Worm (Caenorhabditis elegans): Measurements from ENCODE around the gene C25G4.2.

DNA sequence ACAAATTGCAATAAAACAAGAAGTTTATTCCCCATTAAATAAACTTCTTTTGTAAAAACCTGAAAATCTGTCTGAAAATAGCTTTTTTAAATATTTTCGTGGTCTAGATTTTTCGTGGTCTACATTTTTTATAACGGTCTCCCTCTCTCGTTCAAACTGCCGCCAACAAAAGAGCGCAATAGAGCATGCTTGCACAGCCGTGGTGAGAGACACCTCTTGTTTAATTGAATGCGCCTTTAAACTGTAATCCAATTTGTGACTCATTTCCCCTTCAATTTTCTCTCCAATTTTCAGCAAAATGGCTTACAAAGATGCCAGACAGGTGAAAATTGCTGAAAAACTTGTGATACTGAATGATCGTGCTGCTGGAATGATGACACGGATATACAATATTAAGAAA lies 39.7 kb downstream of the C25G4.2 start, which contains the start of gene gex-3:
- TF ChIP-seq hnd-1 (tag; optimal IDR thresholded peaks at IDR 0.05): no peak
- no peak for TF ChIP-seq ama-1 (optimal IDR thresholded peaks at IDR 0.05)
- no peak for TF ChIP-seq ceh-13 (GFP tag; optimal IDR thresholded peaks at IDR 0.05)
- no peak for TF ChIP-seq ceh-36 (tag; optimal IDR thresholded peaks at IDR 0.05)
- TF ChIP-seq pes-1 (GFP tag; IDR thresholded peaks at IDR 0.05): no peak
- no peak for TF ChIP-seq hmbx-1 (tag; optimal IDR thresholded peaks at IDR 0.05)
- peak; percentile 52 for TF ChIP-seq F13C5.2 (tag; optimal IDR thresholded peaks at IDR 0.05)
- TF ChIP-seq aly-1 (tag; optimal IDR thresholded peaks at IDR 0.05): no peak
- TF ChIP-seq tbx-37 (GFP tag; conservative IDR thresholded peaks at IDR 0.05): no peak
- no peak for TF ChIP-seq tra-4 (tag; optimal IDR thresholded peaks at IDR 0.05)

Measured in whole organism, early embryonic.